Fruit fly (Drosophila melanogaster): ENCODE results near the gene CG14200.

DNA sequence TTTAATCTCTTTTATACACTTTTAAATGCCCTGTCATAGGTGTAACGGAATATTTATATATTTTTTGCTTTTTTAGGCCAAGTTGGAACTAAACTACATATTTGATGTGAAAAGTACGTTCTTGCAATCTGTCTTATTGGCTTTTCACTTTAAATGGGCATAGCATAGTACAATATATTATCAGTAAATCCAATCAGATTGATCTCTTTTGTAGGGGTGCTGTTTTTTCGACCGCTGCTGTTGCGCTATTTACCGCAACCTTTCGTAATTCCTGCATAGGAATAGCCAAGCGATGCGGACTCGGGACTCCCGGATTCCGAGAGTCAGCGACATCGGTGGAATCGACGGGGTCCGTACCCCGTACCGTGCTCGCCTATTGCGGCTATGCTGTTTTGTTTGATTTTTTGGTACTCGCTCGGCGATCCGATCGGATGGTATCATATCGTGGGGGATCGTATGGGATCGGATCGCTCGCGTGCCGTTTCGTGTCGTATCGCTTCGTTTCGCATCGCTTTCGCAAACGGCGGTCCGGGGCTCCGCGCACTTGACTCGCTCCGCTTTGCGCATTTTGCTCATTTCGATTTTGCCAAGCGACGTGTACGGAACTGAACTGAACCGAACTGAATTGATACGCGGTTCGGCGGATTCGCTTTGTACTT lies 2.6 kb downstream of the CG14200 start:
- TF ChIP-seq CG4854 (GFP tag; optimal IDR thresholded peaks at IDR 0.05), result no peak
- no peak for TF ChIP-seq Sin3A (optimal IDR thresholded peaks at IDR 0.05)
- no peak for TF ChIP-seq CG5953 (GFP tag; IDR thresholded peaks at IDR 0.05)
- TF ChIP-seq dmrt11E (tag; optimal IDR thresholded peaks at IDR 0.05), result no peak
- TF ChIP-seq CG9437 (GFP tag; optimal IDR thresholded peaks at IDR 0.05), result no peak
